Fruit fly (Drosophila melanogaster) whole organism, prepupa: ENCODE data around the gene CG12617.

ENCODE experiments used
- Blimp-1 ChIP-seq: fragments of 200-800 bp; sonication (Bioruptor generic); optimal IDR thresholded peaks from 3 replicates; lab custom pipeline; 2017; ENCODE audit warnings: missing biosample characterization, missing genetic modification characterization, mild to moderate bottlenecking, moderate library complexity, missing genetic modification reagents
- CG10631 ChIP-seq: fragments of 200-800 bp; sonication (Bioruptor generic); optimal IDR thresholded peaks from 2 replicates; lab custom pipeline; 2016; ENCODE audit warnings: missing biosample characterization, missing genetic modification characterization
- CG11294 ChIP-seq: fragments of 200-800 bp; sonication (Bioruptor generic); IDR thresholded peaks from 2 replicates; pipeline ENCODE4 v1.3.6; 2022; ENCODE audit warnings: missing biosample characterization, missing genetic modification characterization
- CG11762 ChIP-seq: fragments of 200-800 bp; sonication (Bioruptor generic); optimal IDR thresholded peaks from 3 replicates; lab custom pipeline; 2016; ENCODE audit warnings: missing biosample characterization, missing genetic modification characterization; ENCODE audit not compliant: insufficient read depth
- CG15336 ChIP-seq: fragments of 200-800 bp; sonication (Bioruptor generic); IDR thresholded peaks from 2 replicates; pipeline ENCODE4 v1.3.6; 2022; ENCODE audit warnings: missing biosample characterization, missing genetic modification characterization
- CG1621 ChIP-seq: fragments of 200-800 bp; sonication (Bioruptor generic); optimal IDR thresholded peaks from 3 replicates; lab custom pipeline; 2018; ENCODE audit warnings: missing biosample characterization, mild to moderate bottlenecking, missing genetic modification characterization
- CG16779 ChIP-seq: fragments of 200-800 bp; sonication (Bioruptor generic); optimal IDR thresholded peaks from 3 replicates; lab custom pipeline; 2017; ENCODE audit warnings: missing biosample characterization, mild to moderate bottlenecking, missing genetic modification characterization
- CG31627 ChIP-seq: fragments of 200-800 bp; sonication (Bioruptor generic); optimal IDR thresholded peaks from 3 replicates; lab custom pipeline; 2016; ENCODE audit warnings: missing biosample characterization, missing genetic modification characterization
- CG32006 ChIP-seq: fragments of 200-800 bp; sonication (Bioruptor generic); optimal IDR thresholded peaks from 3 replicates; lab custom pipeline; 2017; ENCODE audit warnings: missing biosample characterization, mild to moderate bottlenecking, missing genetic modification characterization
- CG34406 ChIP-seq: fragments of 200-800 bp; sonication (Bioruptor generic); optimal IDR thresholded peaks from 3 replicates; lab custom pipeline; 2016; ENCODE audit warnings: missing biosample characterization, missing genetic modification characterization
- CG4318 ChIP-seq: fragments of 200-800 bp; sonication (Bioruptor generic); optimal IDR thresholded peaks from 3 replicates; lab custom pipeline; 2017; ENCODE audit warnings: missing biosample characterization, mild to moderate bottlenecking, missing genetic modification characterization
- CG6163 ChIP-seq: fragments of 200-800 bp; sonication (Bioruptor generic); IDR thresholded peaks from 3 replicates; pipeline ENCODE4 v1.3.6; 2022; ENCODE audit warnings: missing biosample characterization, missing genetic modification characterization
- CG6276 ChIP-seq: fragments of 200-800 bp; sonication (Bioruptor generic); optimal IDR thresholded peaks from 2 replicates; lab custom pipeline; 2017; ENCODE audit warnings: missing biosample characterization, mild to moderate bottlenecking, missing genetic modification characterization
- CG6792 ChIP-seq: fragments of 200-800 bp; sonication (Bioruptor generic); optimal IDR thresholded peaks from 3 replicates; lab custom pipeline; 2016; ENCODE audit warnings: missing biosample characterization, missing genetic modification characterization
- CG8319 ChIP-seq: fragments of 200-800 bp; sonication (Bioruptor generic); optimal IDR thresholded peaks from 3 replicates; lab custom pipeline; 2016; ENCODE audit warnings: missing biosample characterization, missing genetic modification characterization
- CG8632 ChIP-seq: fragments of 200-800 bp; sonication (Bioruptor generic); optimal IDR thresholded peaks from 3 replicates; lab custom pipeline; 2016; ENCODE audit warnings: missing biosample characterization, missing genetic modification characterization
- Eip75B ChIP-seq: fragments of 200-800 bp; sonication (Bioruptor generic); optimal IDR thresholded peaks from 3 replicates; lab custom pipeline; 2016; ENCODE audit warnings: missing biosample characterization, missing genetic modification characterization
- Eip78C ChIP-seq: fragments of 200-800 bp; sonication (Bioruptor generic); peaks from one replicate; lab custom pipeline; 2016; ENCODE audit warnings: missing biosample characterization, missing genetic modification characterization
- Eip93F ChIP-seq: fragments of 200-800 bp; sonication (Bioruptor generic); optimal IDR thresholded peaks from 2 replicates; lab custom pipeline; 2016; ENCODE audit warnings: missing biosample characterization, mild to moderate bottlenecking, missing genetic modification characterization
- Ets21C ChIP-seq: fragments of 200-800 bp; sonication (Bioruptor generic); optimal IDR thresholded peaks from 3 replicates; lab custom pipeline; 2016; ENCODE audit warnings: missing biosample characterization, missing genetic modification characterization
- Ets96B ChIP-seq: fragments of 200-800 bp; optimal IDR thresholded peaks from 2 replicates; lab custom pipeline; 2019; ENCODE audit warnings: missing biosample characterization, mild to moderate bottlenecking, missing genetic modification characterization, moderate library complexity
- Gug ChIP-seq: fragments of 200-800 bp; sonication (Bioruptor generic); IDR thresholded peaks from 2 replicates; pipeline ENCODE4 v1.3.6; 2022; ENCODE audit warnings: missing biosample characterization, missing genetic modification characterization
- Hr38 ChIP-seq: sonication (Bioruptor generic); optimal IDR thresholded peaks from 2 replicates; lab custom pipeline; 2016; ENCODE audit warnings: missing biosample characterization, missing genetic modification characterization
- Hr39 ChIP-seq: fragments of 200-800 bp; sonication (Bioruptor generic); optimal IDR thresholded peaks from 2 replicates; lab custom pipeline; 2016; ENCODE audit warnings: missing biosample characterization, missing genetic modification characterization
- Hr4 ChIP-seq: fragments of 200-800 bp; sonication (Bioruptor generic); optimal IDR thresholded peaks from 3 replicates; lab custom pipeline; 2016; ENCODE audit warnings: missing biosample characterization, missing genetic modification characterization
- Lpt ChIP-seq: fragments of 200-800 bp; sonication (Bioruptor generic); optimal IDR thresholded peaks from 3 replicates; lab custom pipeline; 2016; ENCODE audit warnings: missing biosample characterization, missing genetic modification characterization
- Met ChIP-seq: fragments of 200-800 bp; sonication (Bioruptor generic); optimal IDR thresholded peaks from 3 replicates; lab custom pipeline; 2016; ENCODE audit warnings: missing biosample characterization, missing genetic modification characterization
- OdsH ChIP-seq: fragments of 200-800 bp; sonication (Bioruptor generic); optimal IDR thresholded peaks from 3 replicates; lab custom pipeline; 2016; ENCODE audit warnings: missing biosample characterization, missing genetic modification characterization
- Sox102F ChIP-seq: fragments of 200-800 bp; sonication (Bioruptor generic); optimal IDR thresholded peaks from 2 replicates; lab custom pipeline; 2016; ENCODE audit warnings: missing biosample characterization, mild to moderate bottlenecking, missing genetic modification characterization
- Sox14 ChIP-seq: fragments of 200-800 bp; sonication (Bioruptor generic); optimal IDR thresholded peaks from 3 replicates; lab custom pipeline; 2016; ENCODE audit warnings: missing biosample characterization, missing genetic modification characterization
- Sox15 ChIP-seq: fragments of 200-800 bp; sonication (Bioruptor generic); optimal IDR thresholded peaks from 3 replicates; lab custom pipeline; 2016; ENCODE audit warnings: missing biosample characterization, missing genetic modification characterization
- achi ChIP-seq: fragments of 200-800 bp; sonication (Bioruptor generic); optimal IDR thresholded peaks from 3 replicates; lab custom pipeline; 2016; ENCODE audit warnings: missing biosample characterization, missing genetic modification characterization
- acj6 ChIP-seq: fragments of 200-800 bp; sonication (Bioruptor generic); optimal IDR thresholded peaks from 3 replicates; lab custom pipeline; 2016; ENCODE audit warnings: missing biosample characterization, missing genetic modification characterization
- cyc ChIP-seq: fragments of 200-800 bp; sonication (Bioruptor generic); optimal IDR thresholded peaks from 3 replicates; lab custom pipeline; 2016; ENCODE audit warnings: missing biosample characterization, missing genetic modification characterization
- dac ChIP-seq: fragments of 200-800 bp; sonication (Bioruptor generic); optimal IDR thresholded peaks from 2 replicates; lab custom pipeline; 2017; ENCODE audit warnings: missing biosample characterization, mild to moderate bottlenecking, missing genetic modification characterization
- eg ChIP-seq: fragments of 200-800 bp; sonication (Bioruptor generic); IDR thresholded peaks from 3 replicates; pipeline ENCODE4 v1.3.6; 2022; ENCODE audit warnings: missing biosample characterization, missing genetic modification characterization
- esn ChIP-seq: fragments of 200-800 bp; sonication (Bioruptor generic); optimal IDR thresholded peaks from 2 replicates; lab custom pipeline; 2016; ENCODE audit warnings: missing biosample characterization, mild to moderate bottlenecking, missing genetic modification characterization, moderate library complexity
- fd85E ChIP-seq: fragments of 200-800 bp; sonication (Bioruptor generic); optimal IDR thresholded peaks from 3 replicates; lab custom pipeline; 2016; ENCODE audit warnings: missing biosample characterization, missing genetic modification characterization
- fkh ChIP-seq: fragments of 200-800 bp; sonication (Bioruptor generic); optimal IDR thresholded peaks from 3 replicates; lab custom pipeline; 2017; ENCODE audit warnings: missing biosample characterization, mild to moderate bottlenecking, missing genetic modification characterization, moderate library complexity
- lz ChIP-seq: fragments of 200-800 bp; sonication (Bioruptor generic); optimal IDR thresholded peaks from 3 replicates; lab custom pipeline; 2016; ENCODE audit warnings: missing biosample characterization, missing genetic modification characterization
- net ChIP-seq: fragments of 200-800 bp; sonication (Bioruptor generic); optimal IDR thresholded peaks from 3 replicates; lab custom pipeline; 2016; ENCODE audit warnings: missing biosample characterization, missing genetic modification characterization
- salr ChIP-seq, 2 experiments: fragments of 200-800 bp; sonication (Bioruptor generic); optimal IDR thresholded peaks; 3 replicates each; lab custom pipeline; 2016 to 2018; ENCODE audit warnings: missing biosample characterization in 2 of 2, missing genetic modification characterization in 2 of 2, mild to moderate bottlenecking in 1 of 2
- spab ChIP-seq: fragments of 200-800 bp; sonication (Bioruptor generic); optimal IDR thresholded peaks from 2 replicates; lab custom pipeline; 2017; ENCODE audit warnings: missing biosample characterization, mild to moderate bottlenecking, missing genetic modification characterization, missing genetic modification reagents
- ss ChIP-seq, 2 experiments: fragments of 200-800 bp; sonication (Bioruptor generic); optimal IDR thresholded peaks; 2 replicates in 1 of 2; 3 replicates in 1 of 2; lab custom pipeline; 2017 to 2018; ENCODE audit warnings: mild to moderate bottlenecking in 2 of 2, missing biosample characterization in 2 of 2, missing genetic modification characterization in 2 of 2, moderate library complexity in 1 of 2
- vri ChIP-seq: fragments of 200-800 bp; sonication (Bioruptor generic); optimal IDR thresholded peaks from 3 replicates; lab custom pipeline; 2016; ENCODE audit warnings: missing biosample characterization, mild to moderate bottlenecking, missing genetic modification characterization

Gene CG12617

DNA sequence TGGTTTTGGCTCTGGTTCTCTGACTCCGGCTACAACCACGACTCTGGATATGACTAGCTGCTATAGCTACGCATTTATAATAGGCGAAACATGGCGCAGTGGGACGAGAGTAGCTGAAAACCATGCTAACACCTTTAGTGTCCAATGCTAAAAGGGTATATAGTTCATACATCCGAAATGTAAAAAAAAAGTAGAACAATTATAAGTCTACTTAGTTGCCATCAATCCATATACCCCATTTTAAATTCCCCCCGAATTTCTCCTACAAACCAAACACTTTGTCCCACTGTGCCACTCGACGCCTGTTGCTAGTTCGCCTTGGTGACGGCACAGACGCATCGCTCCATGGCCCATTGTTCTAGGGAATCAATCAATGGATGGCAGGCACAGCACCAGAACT, 31.8 kb downstream of the CG12617 start (continued):
- TF ChIP-seq CG6276 (GFP tag; lab: Kevin White, UChicago) (peak; percentile 91), CG8319 (GFP tag; lab: Kevin White, UChicago) (peak; percentile 71), Hr39 (GFP tag; lab: Kevin White, UChicago) (peak; percentile 20), acj6 (GFP tag; lab: Kevin White, UChicago) (peak; percentile 68), net (peak; percentile 75), CG6792 (GFP tag; lab: Kevin White, UChicago) (peak; percentile 66), OdsH (GFP tag; lab: Kevin White, UChicago) (peak; percentile 76), ss (GFP tag; optimal IDR thresholded peaks at IDR 0.05; lab: Kevin White, UChicago) (peak; percentile 78 to 84), Sox102F (GFP tag; lab: Kevin White, UChicago) (no peak), CG6163 (GFP tag; lab: Robert Waterston, UW) (peak; percentile 94), Sox15 (peak; percentile 32), lz (GFP tag; lab: Kevin White, UChicago) (peak; percentile 33), CG1621 (tag; lab: Kevin White, UChicago) (peak; percentile 80), eg (GFP tag; lab: Robert Waterston, UW) (peak; percentile 93), CG31627 (GFP tag; lab: Kevin White, UChicago) (peak; percentile 26), spab (GFP tag; lab: Kevin White, UChicago) (peak; percentile 92), Gug (GFP tag; lab: Robert Waterston, UW) (peak; percentile 91), cyc (peak; percentile 52), Hr4 (GFP tag; lab: Kevin White, UChicago) (peak; percentile 84), esn (peak; percentile 28), fd85E (GFP tag; lab: Kevin White, UChicago) (peak; percentile 45)

- TF ChIP-seq CG8632 (GFP tag; lab: Kevin White, UChicago) (no peak), fkh (GFP tag; lab: Kevin White, UChicago) (peak; percentile 33)
Observed at dm6 chr2L:20327375-20327774, 32.9 kb downstream of the CG12617 start.

DNA sequence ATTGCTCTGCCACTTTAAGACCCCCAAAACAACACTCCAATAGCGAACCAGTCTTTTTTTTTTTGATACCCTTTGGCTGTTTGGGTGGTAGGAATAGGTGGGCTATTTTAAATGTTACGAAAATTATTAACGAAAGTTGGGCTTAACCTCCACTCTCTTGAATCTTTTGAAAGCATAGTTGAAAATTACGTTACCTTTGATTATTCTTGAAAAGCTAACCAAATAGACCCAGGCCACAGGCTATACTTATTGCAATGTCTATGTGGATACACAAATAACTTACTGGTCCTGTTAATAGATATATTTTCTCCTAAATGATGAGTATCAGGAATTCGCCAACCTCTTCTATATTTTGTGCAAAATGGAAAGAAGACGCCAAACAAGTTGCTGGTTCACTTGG, 33.5 kb downstream of the CG12617 start:
- TF ChIP-seq CG11294 (GFP tag; lab: Robert Waterston, UW) = no peak
- no peak for TF ChIP-seq Eip93F (GFP tag; lab: Kevin White, UChicago)
- peak; percentile 32 for TF ChIP-seq cyc
- TF ChIP-seq OdsH (GFP tag; lab: Kevin White, UChicago) = peak; percentile 20
- 0 out of 2 replicates have a peak, but pooled peaks have one; percentile 28 for TF ChIP-seq Gug (GFP tag; lab: Robert Waterston, UW)
- TF ChIP-seq CG6792 (GFP tag; lab: Kevin White, UChicago) = no peak
- TF ChIP-seq spab (GFP tag; lab: Kevin White, UChicago) = no peak
- TF ChIP-seq Eip75B (GFP tag; lab: Kevin White, UChicago) = no peak
- TF ChIP-seq Hr38 (GFP tag; lab: Kevin White, UChicago) = no peak
- peak; percentile 12 for TF ChIP-seq CG10631 (GFP tag; lab: Kevin White, UChicago)
- TF ChIP-seq Ets96B = no peak
- TF ChIP-seq Sox14 (GFP tag; lab: Kevin White, UChicago) = no peak
- no peak for TF ChIP-seq vri (GFP tag; lab: Kevin White, UChicago)
- TF ChIP-seq ss (GFP tag; optimal IDR thresholded peaks at IDR 0.05; lab: Kevin White, UChicago) = no peak
- TF ChIP-seq CG11762 (GFP tag; lab: Kevin White, UChicago) = no peak
- TF ChIP-seq CG15336 (GFP tag; lab: Robert Waterston, UW) = peak; percentile 59
- no peak for TF ChIP-seq CG31627 (GFP tag; lab: Kevin White, UChicago)
- peak; percentile 2 for TF ChIP-seq dac (GFP tag; lab: Kevin White, UChicago)
- no peak for TF ChIP-seq Sox102F (GFP tag; lab: Kevin White, UChicago)
- TF ChIP-seq eg (GFP tag; lab: Robert Waterston, UW) = peak; percentile 36; the same call in 1 of the 3 replicates
- TF ChIP-seq CG32006 (GFP tag; lab: Kevin White, UChicago) = peak; percentile 54
- no peak for TF ChIP-seq fkh (GFP tag; lab: Kevin White, UChicago)
- no peak for TF ChIP-seq CG16779 (tag; lab: Kevin White, UChicago)
- no peak for TF ChIP-seq Met
- no peak for TF ChIP-seq Blimp-1 (GFP tag; lab: Kevin White, UChicago)
- TF ChIP-seq acj6 (GFP tag; lab: Kevin White, UChicago) = peak; percentile 1
- TF ChIP-seq fd85E (GFP tag; lab: Kevin White, UChicago) = no peak
- no peak for TF ChIP-seq Hr39 (GFP tag; lab: Kevin White, UChicago)
- TF ChIP-seq Hr4 (GFP tag; lab: Kevin White, UChicago) = peak; percentile 69
- TF ChIP-seq CG4318 (GFP tag; lab: Kevin White, UChicago) = no peak
- TF ChIP-seq CG8632 (GFP tag; lab: Kevin White, UChicago) = no peak
- no peak for TF ChIP-seq Ets21C (GFP tag; lab: Kevin White, UChicago)
- TF ChIP-seq lz (GFP tag; lab: Kevin White, UChicago) = peak; percentile 7
- TF ChIP-seq CG34406 (GFP tag; lab: Kevin White, UChicago) = no peak
- TF ChIP-seq Lpt (GFP tag; lab: Kevin White, UChicago) = peak; percentile 22
- TF ChIP-seq salr (GFP tag; optimal IDR thresholded peaks at IDR 0.05; lab: Kevin White, UChicago) = peak in 1 of 2 experiments; percentile 4
- TF ChIP-seq CG6276 (GFP tag; lab: Kevin White, UChicago) = peak; percentile 61
- peak; percentile 86 for TF ChIP-seq Eip78C (GFP tag; lab: Kevin White, UChicago)
- 0 out of 3 replicates have a peak, but pooled peaks have one; percentile 11 for TF ChIP-seq CG6163 (GFP tag; lab: Robert Waterston, UW)
- TF ChIP-seq achi (GFP tag; lab: Kevin White, UChicago) = peak; percentile 20
